Worm (Caenorhabditis elegans) whole organism, L1 larva: ENCODE measurements around the gene ekl-5.

Experiments used
- C04F5.9 ChIP-seq: sonication (generic microtip); optimal IDR thresholded peaks from 2 replicates; lab custom pipeline; 2016; ENCODE audit warnings: missing genetic modification characterization, missing compliant biosample characterization
- F16B12.6 ChIP-seq: fragments of 150-350 bp; optimal IDR thresholded peaks from 2 replicates; lab custom pipeline; 2014; ENCODE audit warnings: missing biosample characterization, missing genetic modification characterization
- aha-1 ChIP-seq: fragments of 150-350 bp; optimal IDR thresholded peaks from 2 replicates; lab custom pipeline; 2014; ENCODE audit warnings: missing biosample characterization, missing genetic modification characterization
- alr-1 ChIP-seq: fragments of 200-800 bp; sonication (Bioruptor generic); optimal IDR thresholded peaks from 2 replicates; lab custom pipeline; 2018; ENCODE audit warnings: borderline replicate concordance, mild to moderate bottlenecking, missing genetic modification characterization, missing compliant biosample characterization
- aly-2 ChIP-seq: fragments of 150-350 bp; optimal IDR thresholded peaks from 2 replicates; lab custom pipeline; 2014; ENCODE audit warnings: missing biosample characterization, missing genetic modification characterization
- blmp-1 ChIP-seq: fragments of 150-350 bp; optimal IDR thresholded peaks from 2 replicates; lab custom pipeline; 2014; ENCODE audit warnings: missing biosample characterization, missing genetic modification characterization
- ceh-82 ChIP-seq, 3 experiments: fragments of 150-350 bp in 1 of 3; sonication (generic microtip) in 2 of 3; optimal IDR thresholded peaks; 2 replicates each; lab custom pipeline; 2014 to 2017; ENCODE audit warnings: missing biosample characterization in 3 of 3, missing genetic modification characterization in 3 of 3
- ceh-88 ChIP-seq: fragments of 200-800 bp; sonication (Bioruptor generic); IDR thresholded peaks from 2 replicates; pipeline ENCODE4 v1.3.6; 2022; ENCODE audit warnings: missing genetic modification characterization, missing compliant biosample characterization
- ceh-90 ChIP-seq: sonication (generic microtip); optimal IDR thresholded peaks from 2 replicates; lab custom pipeline; 2016; ENCODE audit warnings: missing genetic modification characterization, missing compliant biosample characterization
- dpl-1 ChIP-seq, 3 experiments: fragments of 150-350 bp in 2 of 3; sonication (generic microtip) in 1 of 3; optimal IDR thresholded peaks; 2 replicates each; lab custom pipeline; 2014 to 2017; ENCODE audit warnings: missing biosample characterization in 3 of 3, missing genetic modification characterization in 3 of 3, missing genetic modification reagents in 3 of 3
- dsc-1 ChIP-seq: sonication (generic microtip); optimal IDR thresholded peaks from 2 replicates; lab custom pipeline; 2016; ENCODE audit warnings: mild to moderate bottlenecking, missing genetic modification characterization, missing compliant biosample characterization
- efl-1 ChIP-seq, 4 experiments: fragments of 150-350 bp; optimal IDR thresholded peaks in 3 of 4; peaks in 1 of 4; 1 replicate in 1 of 4; 2 replicates in 3 of 4; lab custom pipeline; 2014; ENCODE audit warnings: missing biosample characterization in 2 of 4, missing genetic modification characterization in 2 of 4, missing genetic modification reagents in 2 of 4
- efl-3 ChIP-seq: fragments of 200-800 bp; sonication (Bioruptor generic); optimal IDR thresholded peaks from 2 replicates; lab custom pipeline; 2018; ENCODE audit warnings: mild to moderate bottlenecking, missing genetic modification characterization, missing compliant biosample characterization
- egl-13 ChIP-seq: sonication (generic microtip); optimal IDR thresholded peaks from 2 replicates; lab custom pipeline; 2016; ENCODE audit warnings: missing genotype, missing genetic modification reagents, missing genetic modification characterization, missing compliant biosample characterization
- elt-2 ChIP-seq: sonication (generic microtip); optimal IDR thresholded peaks from 2 replicates; lab custom pipeline; 2016; ENCODE audit warnings: missing genetic modification characterization, mild to moderate bottlenecking, inconsistent platforms, missing compliant biosample characterization, missing genetic modification reagents
- ets-5 ChIP-seq: fragments of 200-800 bp; sonication (Bioruptor generic); IDR thresholded peaks from 2 replicates; pipeline ENCODE4 v1.3.6; 2022; ENCODE audit warnings: missing genetic modification characterization, missing compliant biosample characterization
- fkh-10 ChIP-seq: sonication (generic microtip); optimal IDR thresholded peaks from 2 replicates; lab custom pipeline; 2017; ENCODE audit warnings: missing biosample characterization, missing genetic modification reagents, missing genetic modification characterization
- fkh-4 ChIP-seq: sonication (generic microtip); optimal IDR thresholded peaks from 2 replicates; lab custom pipeline; 2016; ENCODE audit warnings: missing compliant biosample characterization, missing genetic modification characterization, borderline replicate concordance
- grh-1 ChIP-seq: fragments of 200-800 bp; sonication (Bioruptor generic); IDR thresholded peaks from 2 replicates; pipeline ENCODE4 v1.3.6; 2022; ENCODE audit warnings: missing genetic modification reagents, missing genetic modification characterization, missing compliant biosample characterization
- hpl-2 ChIP-seq: fragments of 150-350 bp; optimal IDR thresholded peaks from 2 replicates; lab custom pipeline; 2014; ENCODE audit warnings: missing biosample characterization, missing genetic modification reagents, missing genetic modification characterization
- irx-1 ChIP-seq: sonication (generic microtip); optimal IDR thresholded peaks from 2 replicates; lab custom pipeline; 2016; ENCODE audit warnings: missing genetic modification characterization, missing compliant biosample characterization
- jun-1 ChIP-seq: fragments of 150-350 bp; optimal IDR thresholded peaks from 2 replicates; lab custom pipeline; 2014; ENCODE audit warnings: missing biosample characterization, missing genetic modification reagents, missing genetic modification characterization
- lin-14 ChIP-seq: fragments of 200-800 bp; sonication (Bioruptor generic); optimal IDR thresholded peaks from 2 replicates; lab custom pipeline; 2018; ENCODE audit warnings: mild to moderate bottlenecking, missing genetic modification characterization, moderate library complexity, missing compliant biosample characterization
- mab-9 ChIP-seq: fragments of 200-800 bp; sonication (Bioruptor generic); IDR thresholded peaks from 2 replicates; pipeline ENCODE4 v1.3.6; 2022; ENCODE audit warnings: missing genetic modification reagents, missing genetic modification characterization, missing compliant biosample characterization
- mdl-1 ChIP-seq, 2 experiments: fragments of 150-350 bp; optimal IDR thresholded peaks; 2 replicates each; lab custom pipeline; 2014 to 2017; ENCODE audit warnings: missing biosample characterization in 2 of 2, missing genetic modification characterization in 2 of 2, inconsistent platforms in 1 of 2
- mef-2 ChIP-seq: fragments of 150-350 bp; optimal IDR thresholded peaks from 2 replicates; lab custom pipeline; 2014; ENCODE audit warnings: missing biosample characterization, missing genetic modification characterization
- mep-1 ChIP-seq: fragments of 150-350 bp; optimal IDR thresholded peaks from 2 replicates; lab custom pipeline; 2014; ENCODE audit warnings: missing biosample characterization, missing genetic modification characterization
- nhr-11 ChIP-seq: fragments of 150-350 bp; optimal IDR thresholded peaks from 2 replicates; lab custom pipeline; 2014; ENCODE audit warnings: missing biosample characterization, missing genetic modification characterization
- nhr-237 ChIP-seq: fragments of 150-350 bp; optimal IDR thresholded peaks from 2 replicates; lab custom pipeline; 2014; ENCODE audit warnings: missing biosample characterization, missing genetic modification characterization
- nhr-84 ChIP-seq: sonication (generic microtip); optimal IDR thresholded peaks from 2 replicates; lab custom pipeline; 2017; ENCODE audit warnings: missing biosample characterization, missing genetic modification characterization
- nhr-85 ChIP-seq: sonication (generic microtip); peaks from one replicate; lab custom pipeline; 2016; ENCODE audit warnings: missing genetic modification characterization, inconsistent platforms, missing compliant biosample characterization
- pax-3 ChIP-seq: fragments of 200-800 bp; sonication (Bioruptor generic); optimal IDR thresholded peaks from 2 replicates; lab custom pipeline; 2018; ENCODE audit warnings: mild to moderate bottlenecking, missing genetic modification characterization, moderate library complexity, missing compliant biosample characterization
- rnt-1 ChIP-seq: sonication (generic microtip); optimal IDR thresholded peaks from 2 replicates; lab custom pipeline; 2016; ENCODE audit warnings: mild to moderate bottlenecking, missing genetic modification characterization, moderate library complexity, missing compliant biosample characterization
- skn-1 ChIP-seq: fragments of 150-350 bp; optimal IDR thresholded peaks from 2 replicates; lab custom pipeline; 2014; ENCODE audit warnings: missing biosample characterization, missing genetic modification characterization
- tbx-2 ChIP-seq: sonication (generic microtip); optimal IDR thresholded peaks from 2 replicates; lab custom pipeline; 2016; ENCODE audit warnings: missing genetic modification characterization, missing compliant biosample characterization
- unc-30 ChIP-seq: sonication (generic microtip); optimal IDR thresholded peaks from 2 replicates; lab custom pipeline; 2017; ENCODE audit warnings: missing biosample characterization, missing genetic modification characterization
- unc-62 ChIP-seq: fragments of 150-350 bp; optimal IDR thresholded peaks from 2 replicates; lab custom pipeline; 2014; ENCODE audit warnings: missing biosample characterization, missing genetic modification reagents, missing genetic modification characterization
- unc-86 ChIP-seq: sonication (generic microtip); optimal IDR thresholded peaks from 2 replicates; lab custom pipeline; 2016; ENCODE audit warnings: missing genetic modification characterization, missing compliant biosample characterization
- vab-15 ChIP-seq: sonication (generic microtip); optimal IDR thresholded peaks from 2 replicates; lab custom pipeline; 2017; ENCODE audit warnings: missing genotype, mild to moderate bottlenecking, missing genetic modification characterization, missing compliant biosample characterization
- zip-4 ChIP-seq: fragments of 200-800 bp; sonication (Bioruptor generic); optimal IDR thresholded peaks from 2 replicates; lab custom pipeline; 2018; ENCODE audit warnings: mild to moderate bottlenecking, missing genetic modification characterization, moderate library complexity, missing compliant biosample characterization
- ztf-11 ChIP-seq, 2 experiments: sonication (generic microtip); optimal IDR thresholded peaks; 2 replicates each; lab custom pipeline; 2016 to 2017; ENCODE audit warnings: missing genetic modification characterization in 2 of 2, missing biosample characterization in 1 of 2, missing compliant biosample characterization in 1 of 2

Gene ekl-5

DNA sequence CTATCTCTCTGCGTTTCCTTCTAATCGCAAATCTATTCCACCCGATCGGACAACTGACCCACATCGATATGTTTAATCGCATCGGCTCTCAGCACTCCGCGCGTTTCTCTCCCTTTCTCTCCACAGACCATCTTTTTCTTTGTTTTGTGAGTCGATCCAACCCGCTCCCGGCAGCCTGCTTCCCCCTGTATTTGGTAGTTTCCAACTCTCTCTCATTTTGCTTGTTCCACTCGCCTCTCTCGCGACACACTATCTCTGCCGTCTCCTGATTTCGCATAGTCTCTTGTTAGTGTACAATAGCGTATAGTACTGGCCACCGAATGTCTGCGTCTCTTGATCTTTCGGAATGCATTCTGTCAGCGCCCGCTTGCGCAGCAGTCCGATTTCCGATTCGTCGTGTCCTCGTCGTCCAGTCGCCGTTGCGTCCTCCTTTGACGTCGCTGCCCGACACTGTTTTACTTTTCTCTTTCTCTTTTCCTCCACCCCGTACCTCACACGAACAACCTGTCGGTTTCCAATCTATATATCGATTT lies 33.7 kb upstream of the ekl-5 start (continued):
- peak; percentile 41 for TF ChIP-seq zip-4
- no peak for TF ChIP-seq ets-5 (GFP tag; lab: Robert Waterston, UW)
- TF ChIP-seq mab-9 (GFP tag; lab: Robert Waterston, UW) = no peak
- no peak for TF ChIP-seq fkh-4
- TF ChIP-seq ceh-88 (GFP tag; lab: Robert Waterston, UW) = no peak

DNA sequence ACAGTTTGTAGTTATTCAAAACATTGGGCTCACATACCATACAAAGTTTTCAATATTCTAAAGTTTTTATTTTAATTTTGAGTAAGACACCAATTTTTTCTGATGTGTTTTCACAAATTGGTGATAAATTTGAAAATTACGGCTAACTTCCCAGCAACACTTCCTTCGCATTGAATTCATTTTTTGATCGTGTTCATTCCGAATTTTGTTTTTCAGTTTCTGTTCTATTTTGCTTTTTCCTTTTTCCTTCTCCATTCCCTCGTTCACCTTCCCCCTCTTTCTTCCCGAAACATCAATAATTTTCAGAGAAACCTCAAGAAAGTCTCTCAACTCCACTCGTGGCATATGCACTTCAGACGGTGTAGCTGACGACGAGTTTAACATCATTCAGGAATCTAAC lies 31.8 kb upstream of the ekl-5 start, which contains the start of gene alg-1:
Gene alg-1 (plus strand): TSS at position 301 of the 400 bp plus-strand sequence.
- TF ChIP-seq nhr-11 (tag; lab: Kevin White, UChicago) (no peak), unc-30 (tag; lab: Kevin White, UChicago) (no peak), irx-1 (tag; lab: Kevin White, UChicago) (no peak), lin-14 (no peak), vab-15 (tag; lab: Kevin White, UChicago) (no peak), ceh-82 (tag; optimal IDR thresholded peaks at IDR 0.05; lab: Kevin White, UChicago) (no peak), fkh-4 (no peak), unc-86 (tag; lab: Kevin White, UChicago) (no peak), grh-1 (GFP tag; lab: Robert Waterston, UW) (no peak), dpl-1 (GFP tag; optimal IDR thresholded peaks at IDR 0.05; lab: Kevin White, UChicago) (no peak), elt-2 (no peak), blmp-1 (tag; lab: Kevin White, UChicago) (no peak), F16B12.6 (no peak), pax-3 (no peak), C04F5.9 (tag; lab: Kevin White, UChicago) (no peak), jun-1 (tag; lab: Kevin White, UChicago) (no peak), nhr-85 (no peak), fkh-10 (GFP tag; lab: Kevin White, UChicago) (no peak), efl-3 (no peak)
- TF ChIP-seq, all 84 proteins: peak for 0

DNA sequence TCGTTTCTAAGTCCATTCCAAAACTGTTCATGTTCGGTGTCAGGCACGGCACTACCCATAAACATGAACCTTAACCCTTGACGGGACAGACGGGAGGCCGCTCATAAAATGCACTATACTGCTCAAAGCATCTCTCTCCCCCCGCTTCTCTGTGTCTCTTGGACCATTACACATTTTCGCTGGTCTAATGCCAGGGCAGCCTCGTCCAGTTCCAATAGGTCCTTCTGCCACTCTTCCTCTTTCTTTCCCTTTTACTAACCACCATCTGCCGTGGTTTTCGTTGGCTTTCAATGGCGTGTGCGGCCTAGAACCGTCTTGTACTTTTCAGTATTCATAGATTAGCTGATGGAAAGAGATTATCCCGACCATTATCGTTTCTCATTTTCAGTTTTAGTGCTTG lies 31.2 kb upstream of the ekl-5 start:
- TF ChIP-seq fkh-10 (GFP tag; lab: Kevin White, UChicago) (no peak), ztf-11 (tag; optimal IDR thresholded peaks at IDR 0.05; lab: Kevin White, UChicago) (peak in 1 of 2 experiments; percentile 9), ceh-82 (tag; optimal IDR thresholded peaks at IDR 0.05; lab: Kevin White, UChicago) (peak in 1 of 3 experiments; percentile 1), mep-1 (tag; lab: Kevin White, UChicago) (no peak), lin-14 (peak; percentile 20), egl-13 (tag; lab: Kevin White, UChicago) (no peak), efl-1 (optimal IDR thresholded peaks at IDR 0.05; lab: Kevin White, UChicago) (no peak), efl-1 (GFP tag; optimal IDR thresholded peaks at IDR 0.05 in 1 of 2; lab: Kevin White, UChicago) (peak in 1 of 2 experiments; percentile 36), ceh-90 (tag; lab: Kevin White, UChicago) (no peak), dsc-1 (tag; lab: Kevin White, UChicago) (peak; percentile 22), mab-9 (GFP tag; lab: Robert Waterston, UW) (no peak)

DNA sequence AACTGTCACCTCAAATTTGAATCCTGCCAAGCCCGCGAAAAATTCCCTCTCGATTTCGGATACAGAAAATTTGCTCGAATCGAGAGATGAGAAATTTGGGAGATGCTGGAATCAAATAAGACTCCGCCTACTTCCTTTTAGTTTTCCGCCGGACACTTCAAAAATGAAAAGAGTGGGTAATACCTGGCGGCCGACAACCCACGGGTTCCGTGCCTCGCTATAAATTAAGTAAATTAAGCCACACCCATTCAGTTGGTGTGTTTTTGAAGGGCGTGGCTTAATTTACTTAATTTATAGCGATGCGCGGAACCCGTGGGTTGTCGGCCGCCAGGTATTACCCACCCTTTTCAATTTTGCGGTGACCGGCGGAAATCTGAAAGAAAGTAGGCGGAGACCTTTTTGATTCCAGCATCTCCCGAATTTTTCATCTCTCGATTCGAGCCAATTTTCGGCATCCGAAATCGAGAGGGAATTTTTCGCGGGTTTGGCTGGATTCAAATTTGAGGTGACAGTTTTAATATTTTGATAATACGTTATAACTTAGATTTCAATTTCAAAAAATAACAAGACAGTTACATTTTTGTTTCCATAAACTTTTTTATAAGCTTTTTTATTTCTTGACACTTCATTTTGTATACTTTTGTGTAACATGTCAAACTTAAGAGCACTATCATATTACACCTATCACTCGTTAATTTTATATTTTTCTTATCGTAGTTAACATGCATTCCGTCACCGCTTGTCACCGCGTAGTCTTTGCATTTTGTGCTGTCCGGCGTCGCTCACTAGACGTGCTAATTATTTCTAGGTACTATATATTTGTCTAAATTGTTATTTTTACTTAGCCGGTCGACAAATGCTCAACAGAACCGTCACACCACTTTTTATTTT lies 30.0 kb upstream of the ekl-5 start:
- peak; percentile 25 for TF ChIP-seq elt-2
- TF ChIP-seq alr-1 (tag; lab: Kevin White, UChicago) = no peak

DNA sequence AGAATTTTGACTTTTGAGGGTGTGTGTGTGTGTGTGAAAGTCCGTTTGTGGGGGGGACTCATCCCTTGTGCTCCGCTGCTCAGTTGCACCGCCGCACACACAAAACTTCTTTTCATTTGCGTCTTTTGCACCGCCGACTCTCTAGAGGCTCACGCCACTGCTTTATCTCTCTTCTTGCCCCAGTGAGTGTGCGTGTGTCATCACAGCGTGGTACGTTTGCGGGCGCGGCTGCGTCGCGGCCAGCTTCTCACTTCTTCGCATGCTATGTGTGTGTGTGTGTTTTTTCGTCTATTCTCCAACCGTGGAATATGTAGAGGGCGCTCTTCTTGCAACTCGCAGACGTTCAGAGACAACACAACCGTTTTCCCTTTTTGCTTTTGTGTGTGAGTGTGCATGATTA lies 28.6 kb upstream of the ekl-5 start:
- TF ChIP-seq skn-1 (tag; lab: Kevin White, UChicago) (peak; percentile 38), nhr-237 (tag; lab: Kevin White, UChicago) (no peak), rnt-1 (tag; lab: Kevin White, UChicago) (peak; percentile 57), fkh-4 (no peak), unc-86 (tag; lab: Kevin White, UChicago) (peak; percentile 27), mdl-1 (tag; optimal IDR thresholded peaks at IDR 0.05; lab: Kevin White, UChicago) (peak in 1 of 2 experiments; percentile 47), dpl-1 (GFP tag; optimal IDR thresholded peaks at IDR 0.05; lab: Kevin White, UChicago) (peak in 1 of 3 experiments; percentile 26), unc-62 (GFP tag; lab: Kevin White, UChicago) (no peak), fkh-10 (GFP tag; lab: Kevin White, UChicago) (peak; percentile 83), mef-2 (tag; lab: Kevin White, UChicago) (no peak), hpl-2 (GFP tag; lab: Kevin White, UChicago) (no peak), aha-1 (tag; lab: Kevin White, UChicago) (no peak), aly-2 (tag; lab: Kevin White, UChicago) (no peak), ceh-90 (tag; lab: Kevin White, UChicago) (no peak), alr-1 (tag; lab: Kevin White, UChicago) (no peak), tbx-2 (tag; lab: Kevin White, UChicago) (peak; percentile 52), nhr-11 (tag; lab: Kevin White, UChicago) (no peak), mab-9 (GFP tag; lab: Robert Waterston, UW) (peak; percentile 69), nhr-84 (no peak), elt-2 (no peak)
